Fruit fly (Drosophila melanogaster): ENCODE data around the gene CG12075.

DNA sequence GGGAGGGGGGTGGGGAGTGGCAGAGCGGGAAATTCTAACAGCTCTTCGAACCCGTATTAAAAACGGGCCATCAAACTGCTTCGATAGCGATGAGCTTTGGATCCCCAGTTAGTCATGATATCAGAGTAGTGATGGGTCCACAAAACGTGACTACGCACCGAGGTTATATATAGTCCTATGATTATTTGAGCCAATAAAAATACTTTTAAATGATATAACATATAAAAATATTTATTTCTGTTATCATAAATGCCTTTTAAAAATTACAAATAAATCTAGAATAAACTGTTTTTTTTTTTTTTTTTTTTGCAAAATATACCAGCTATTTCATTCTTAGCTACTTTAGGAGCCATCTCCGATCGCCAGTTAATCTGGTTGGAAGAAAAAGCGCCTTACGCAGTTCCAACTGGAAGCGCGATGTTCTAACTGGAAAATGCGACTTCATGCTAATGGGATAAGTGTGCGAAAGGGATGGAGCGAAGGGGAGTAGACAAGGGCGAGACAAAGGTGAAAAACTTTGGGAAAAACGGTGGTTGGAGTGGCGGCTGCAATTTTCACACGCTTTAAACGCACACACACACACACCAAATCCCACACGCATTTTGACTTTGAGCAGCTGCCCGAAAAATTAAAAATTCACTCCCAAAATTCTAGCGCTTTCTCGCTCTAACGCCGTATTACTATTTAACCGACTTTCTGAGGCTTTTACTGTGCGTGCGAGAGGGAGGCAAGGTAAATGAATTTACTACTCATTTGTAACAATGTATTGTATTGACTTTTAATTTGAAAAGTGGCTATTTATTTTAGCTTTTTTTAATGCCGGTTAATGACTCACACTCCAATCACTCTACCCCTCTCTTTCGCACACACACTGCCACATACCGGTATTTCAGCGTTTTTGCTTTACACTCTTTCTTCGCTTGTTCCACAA is 59.0 kb downstream of the CG12075 start:
- TF ChIP-seq CG7045 (GFP tag; optimal IDR thresholded peaks at IDR 0.05) (no peak), bab1 (GFP tag; optimal IDR thresholded peaks at IDR 0.05) (no peak), Mnt (GFP tag; optimal IDR thresholded peaks at IDR 0.05) (no peak), ovo (GFP tag; optimal IDR thresholded peaks at IDR 0.05) (peak; percentile 34), cic (GFP tag; optimal IDR thresholded peaks at IDR 0.05) (no peak), cnc (optimal IDR thresholded peaks at IDR 0.05) (no peak), Clk (GFP tag; optimal IDR thresholded peaks at IDR 0.05) (no peak), toe (GFP tag; optimal IDR thresholded peaks at IDR 0.05) (no peak)
